Worm (Caenorhabditis elegans): ENCODE measurements around the gene clec-178.

DNA sequence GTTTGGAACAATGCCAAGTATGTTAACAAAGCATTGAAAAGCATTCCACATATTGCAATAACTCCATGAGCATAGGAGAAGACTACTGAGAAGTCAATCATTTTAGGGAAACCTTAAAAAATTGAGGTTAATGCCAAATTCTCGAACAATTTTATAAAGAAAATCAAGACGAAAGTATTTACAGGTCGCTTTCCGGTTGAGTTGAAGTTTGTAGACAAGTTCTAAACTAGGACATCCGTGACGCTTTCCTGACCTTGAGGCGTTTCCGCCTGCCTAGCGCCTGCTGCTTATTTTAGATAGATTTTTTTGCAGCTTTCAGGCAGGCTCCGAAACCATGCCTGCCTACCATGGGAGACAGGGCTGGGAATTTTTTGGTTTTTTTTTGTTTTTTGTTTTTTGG is 18.2 kb upstream of the clec-178 start, which contains the start of gene srd-13:
- TF ChIP-seq pha-4 (tag; optimal IDR thresholded peaks at IDR 0.05), result no peak
- no peak for TF ChIP-seq unc-62 (GFP tag; optimal IDR thresholded peaks at IDR 0.05)
- no peak for TF ChIP-seq nhr-28 (tag; optimal IDR thresholded peaks at IDR 0.05)
- TF ChIP-seq mdl-1 (tag; optimal IDR thresholded peaks at IDR 0.05), result no peak

Data from whole organism, L3 larva.